Worm (Caenorhabditis elegans) whole organism, L2 larva: ENCODE results near the gene srbc-44.

Source experiments
- lin-13 ChIP-seq: fragments of 150-350 bp; optimal IDR thresholded peaks from 2 replicates; lab custom pipeline; 2014; ENCODE audit warnings: missing biosample characterization, missing genetic modification reagents, missing genetic modification characterization
- zag-1 ChIP-seq: fragments of 150-350 bp; optimal IDR thresholded peaks from 2 replicates; lab custom pipeline; 2014; ENCODE audit warnings: missing biosample characterization, missing genetic modification characterization

DNA sequence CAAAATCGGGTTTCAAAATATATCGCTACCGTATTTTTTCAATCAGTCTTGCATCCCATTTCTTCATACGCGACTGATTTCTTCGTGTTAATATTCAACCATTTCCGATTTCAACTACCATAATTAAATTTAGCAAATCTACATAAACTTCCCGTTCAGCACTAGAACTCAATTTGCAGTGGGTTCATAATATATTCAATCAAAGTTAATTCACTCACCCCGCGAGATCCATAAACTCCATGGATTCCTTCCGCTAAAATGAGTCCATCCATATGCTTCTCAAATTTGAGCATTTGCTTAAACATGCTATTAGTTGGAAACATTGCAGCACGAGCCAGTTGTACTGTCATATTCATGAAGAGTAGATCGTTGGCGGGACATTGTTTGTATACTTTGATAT is 30.1 kb upstream of the srbc-44 start:
- TF ChIP-seq lin-13 (GFP tag; lab: Kevin White, UChicago) (no peak), zag-1 (tag; lab: Kevin White, UChicago) (no peak)
